Worm (Caenorhabditis elegans) whole organism, late embryonic: ENCODE measurements around the gene smim-14.

ENCODE experiments used
- C38D4.7 ChIP-seq: fragments of 200-800 bp; sonication (Bioruptor generic); optimal IDR thresholded peaks from 2 replicates; lab custom pipeline; 2018; ENCODE audit warnings: mild to moderate bottlenecking, missing genetic modification characterization, moderate library complexity, missing compliant biosample characterization
- F13H6.1 ChIP-seq: sonication (generic microtip); optimal IDR thresholded peaks from 2 replicates; lab custom pipeline; 2016; ENCODE audit warnings: missing genetic modification characterization, missing compliant biosample characterization
- K02D7.2 ChIP-seq: sonication (generic microtip); optimal IDR thresholded peaks from 2 replicates; lab custom pipeline; 2017; ENCODE audit warnings: mild to moderate bottlenecking, missing genetic modification characterization, missing compliant biosample characterization
- K09A11.1 ChIP-seq: sonication (generic microtip); optimal IDR thresholded peaks from 2 replicates; lab custom pipeline; 2017; ENCODE audit warnings: antibody characterized with exemption, mild to moderate bottlenecking, missing genetic modification characterization, missing compliant biosample characterization; ENCODE audit not compliant: insufficient read depth
- Y22D7AL.16 ChIP-seq: sonication (generic microtip); optimal IDR thresholded peaks from 2 replicates; lab custom pipeline; 2016; ENCODE audit warnings: missing genetic modification characterization, missing compliant biosample characterization
- ama-1 ChIP-seq: fragments of 150-350 bp; optimal IDR thresholded peaks from 2 replicates; lab custom pipeline; 2014
- ceh-18 ChIP-seq: sonication (generic microtip); optimal IDR thresholded peaks from 2 replicates; lab custom pipeline; 2016; ENCODE audit warnings: missing genetic modification characterization, missing compliant biosample characterization
- ceh-2 ChIP-seq: sonication (generic microtip); optimal IDR thresholded peaks from 2 replicates; lab custom pipeline; 2016; ENCODE audit warnings: missing genotype, missing genetic modification characterization, missing compliant biosample characterization
- ceh-24 ChIP-seq: sonication (generic microtip); optimal IDR thresholded peaks from 2 replicates; lab custom pipeline; 2016; ENCODE audit warnings: mild to moderate bottlenecking, missing genetic modification characterization, missing compliant biosample characterization
- ceh-31 ChIP-seq: sonication (generic microtip); optimal IDR thresholded peaks from 2 replicates; lab custom pipeline; 2016; ENCODE audit warnings: missing genetic modification characterization, missing compliant biosample characterization
- ceh-34 ChIP-seq: sonication (generic microtip); optimal IDR thresholded peaks from 2 replicates; lab custom pipeline; 2016; ENCODE audit warnings: mild to moderate bottlenecking, missing genetic modification characterization, missing compliant biosample characterization
- ceh-48 ChIP-seq: sonication (generic microtip); optimal IDR thresholded peaks from 2 replicates; lab custom pipeline; 2016; ENCODE audit warnings: missing genetic modification characterization, inconsistent platforms, missing compliant biosample characterization
- ceh-9 ChIP-seq: sonication (generic microtip); optimal IDR thresholded peaks from 2 replicates; lab custom pipeline; 2016; ENCODE audit warnings: mild to moderate bottlenecking, missing genetic modification characterization, inconsistent platforms, missing compliant biosample characterization
- dmd-4 ChIP-seq: sonication (generic microtip); optimal IDR thresholded peaks from 2 replicates; lab custom pipeline; 2016; ENCODE audit warnings: borderline replicate concordance, missing genetic modification characterization, missing compliant biosample characterization
- elt-2 ChIP-seq: sonication (generic microtip); optimal IDR thresholded peaks from 2 replicates; lab custom pipeline; 2016; ENCODE audit warnings: missing genetic modification reagents, missing genetic modification characterization, missing compliant biosample characterization
- fax-1 ChIP-seq: sonication (generic microtip); optimal IDR thresholded peaks from 2 replicates; lab custom pipeline; 2016; ENCODE audit warnings: missing genotype, missing genetic modification characterization, missing compliant biosample characterization
- fkh-10 ChIP-seq: fragments of 150-350 bp; optimal IDR thresholded peaks from 2 replicates; lab custom pipeline; 2014; ENCODE audit warnings: missing biosample characterization, missing genetic modification reagents, missing genetic modification characterization
- gmeb-2 ChIP-seq: sonication (generic microtip); optimal IDR thresholded peaks from 2 replicates; lab custom pipeline; 2016; ENCODE audit warnings: missing genetic modification characterization, inconsistent platforms, missing compliant biosample characterization
- hlh-13 ChIP-seq: fragments of 200-800 bp; sonication (Bioruptor generic); optimal IDR thresholded peaks from 2 replicates; lab custom pipeline; 2018; ENCODE audit warnings: mild to moderate bottlenecking, missing genetic modification characterization, missing compliant biosample characterization
- hlh-30 ChIP-seq: sonication (generic microtip); optimal IDR thresholded peaks from 2 replicates; lab custom pipeline; 2017; ENCODE audit warnings: antibody characterized with exemption, missing genetic modification characterization, missing compliant biosample characterization; ENCODE audit not compliant: insufficient read depth
- hlh-6 ChIP-seq: sonication (generic microtip); optimal IDR thresholded peaks from 2 replicates; lab custom pipeline; 2016; ENCODE audit warnings: missing genotype, missing genetic modification characterization, missing compliant biosample characterization
- hlh-8 ChIP-seq: sonication (generic microtip); optimal IDR thresholded peaks from 2 replicates; lab custom pipeline; 2016; ENCODE audit warnings: missing genotype, missing genetic modification characterization, missing compliant biosample characterization
- lim-6 ChIP-seq: sonication (generic microtip); optimal IDR thresholded peaks from 2 replicates; lab custom pipeline; 2016; ENCODE audit warnings: missing genetic modification characterization, missing compliant biosample characterization
- madf-2 ChIP-seq: sonication (generic microtip); optimal IDR thresholded peaks from 2 replicates; lab custom pipeline; 2017; ENCODE audit warnings: missing genetic modification characterization, missing compliant biosample characterization
- nfya-1 ChIP-seq: sonication (generic microtip); optimal IDR thresholded peaks from 2 replicates; lab custom pipeline; 2017; ENCODE audit warnings: missing genetic modification characterization, mild to moderate bottlenecking, missing compliant biosample characterization, antibody characterized with exemption, moderate library complexity
- pag-3 ChIP-seq: sonication (generic microtip); optimal IDR thresholded peaks from 2 replicates; lab custom pipeline; 2016; ENCODE audit warnings: missing compliant biosample characterization, missing genetic modification characterization, borderline replicate concordance
- pat-9 ChIP-seq: fragments of 200-800 bp; sonication (Bioruptor generic); optimal IDR thresholded peaks from 2 replicates; lab custom pipeline; 2018; ENCODE audit warnings: mild to moderate bottlenecking, missing genetic modification characterization, moderate library complexity, missing compliant biosample characterization
- pax-1 ChIP-seq: fragments of 150-350 bp; optimal IDR thresholded peaks from 2 replicates; lab custom pipeline; 2014; ENCODE audit warnings: missing biosample characterization, missing genetic modification characterization
- pha-2 ChIP-seq: sonication (generic microtip); optimal IDR thresholded peaks from 2 replicates; lab custom pipeline; 2017; ENCODE audit warnings: mild to moderate bottlenecking, missing genetic modification characterization, missing compliant biosample characterization
- pha-4 ChIP-seq: fragments of 150-350 bp; optimal IDR thresholded peaks from 2 replicates; lab custom pipeline; 2018; ENCODE audit warnings: missing biosample characterization, missing genetic modification reagents, missing genetic modification characterization
- pqm-1 ChIP-seq: sonication (generic microtip); optimal IDR thresholded peaks from 2 replicates; lab custom pipeline; 2016; ENCODE audit warnings: missing genetic modification characterization, missing compliant biosample characterization
- ref-2 ChIP-seq: sonication (generic microtip); optimal IDR thresholded peaks from 2 replicates; lab custom pipeline; 2016; ENCODE audit warnings: missing genetic modification characterization, missing compliant biosample characterization
- sdc-2 ChIP-seq: sonication (generic microtip); optimal IDR thresholded peaks from 2 replicates; lab custom pipeline; 2016; ENCODE audit warnings: missing genotype, missing genetic modification characterization, missing compliant biosample characterization
- sox-2 ChIP-seq: fragments of 200-800 bp; sonication (Bioruptor generic); IDR thresholded peaks from 2 replicates; pipeline ENCODE4 v1.3.6; 2022; ENCODE audit warnings: missing genetic modification reagents, missing genetic modification characterization, missing compliant biosample characterization
- sox-4 ChIP-seq: sonication (generic microtip); optimal IDR thresholded peaks from 2 replicates; lab custom pipeline; 2017; ENCODE audit warnings: mild to moderate bottlenecking, missing genetic modification characterization, inconsistent platforms, missing compliant biosample characterization
- tbx-2 ChIP-seq: sonication (generic microtip); optimal IDR thresholded peaks from 2 replicates; lab custom pipeline; 2016; ENCODE audit warnings: missing genetic modification characterization, missing compliant biosample characterization
- ttx-3 ChIP-seq: sonication (generic microtip); optimal IDR thresholded peaks from 2 replicates; lab custom pipeline; 2016; ENCODE audit warnings: missing genetic modification reagents, missing genetic modification characterization, missing compliant biosample characterization
- unc-55 ChIP-seq: sonication (generic microtip); optimal IDR thresholded peaks from 2 replicates; lab custom pipeline; 2017; ENCODE audit warnings: missing biosample characterization, missing genetic modification reagents, missing genetic modification characterization
- ztf-16 ChIP-seq: sonication (generic microtip); optimal IDR thresholded peaks from 2 replicates; lab custom pipeline; 2017; ENCODE audit warnings: missing genetic modification characterization, missing compliant biosample characterization

Gene smim-14

ce11 chrIII:3435152-3435551, 34.4 kb downstream of the smim-14 start:
- TF ChIP-seq elt-2 (tag; lab: Kevin White, UChicago) (peak; percentile 90), ceh-24 (no peak), ceh-18 (tag; lab: Kevin White, UChicago) (no peak)

DNA sequence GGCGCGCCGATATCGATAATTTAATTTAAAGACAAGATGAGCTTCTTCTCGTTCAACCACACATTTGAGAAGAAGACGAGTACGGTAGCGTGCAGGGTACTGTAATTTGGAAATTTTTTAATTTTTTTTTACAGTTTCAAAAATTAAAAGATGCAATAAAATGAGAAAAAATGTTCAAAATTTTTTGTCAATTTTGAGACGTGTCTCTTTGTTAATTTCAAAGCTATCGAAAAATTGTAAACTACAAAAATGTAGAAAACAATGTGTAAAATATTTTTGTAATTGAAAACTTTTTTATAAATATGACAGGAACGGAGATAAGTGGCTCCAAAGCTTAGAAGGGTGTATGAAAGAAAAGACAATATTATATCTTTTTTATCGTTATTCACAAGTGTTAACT, 38.2 kb downstream of the smim-14 start, which contains the start of gene K01A11.1:
K01A11.1 (minus strand) TSS at position 101 of the 400 bp plus-strand sequence.
- TF ChIP-seq hlh-6 (tag; lab: Kevin White, UChicago) (no peak), ceh-34 (tag; lab: Kevin White, UChicago) (no peak), pax-1 (tag; lab: Kevin White, UChicago) (no peak), ceh-2 (tag; lab: Kevin White, UChicago) (no peak), ztf-16 (tag; lab: Kevin White, UChicago) (no peak)

ce11 chrIII:3430667-3431066, 38.9 kb downstream of the smim-14 start:
- TF ChIP-seq pag-3 = no peak
- TF ChIP-seq gmeb-2 (tag; lab: Kevin White, UChicago) = no peak
- no peak for TF ChIP-seq K09A11.1 (tag; lab: Kevin White, UChicago)
- TF ChIP-seq sox-2 = no peak
- TF ChIP-seq ceh-48 (tag; lab: Kevin White, UChicago) = no peak
- TF ChIP-seq ceh-9 (tag; lab: Kevin White, UChicago) = no peak
- TF ChIP-seq hlh-13 (GFP tag; lab: Kevin White, UChicago) = no peak
- no peak for TF ChIP-seq Y22D7AL.16
- no peak for TF ChIP-seq sdc-2
- TF ChIP-seq unc-55 = no peak
- no peak for TF ChIP-seq fkh-10
- no peak for TF ChIP-seq pha-2 (tag; lab: Kevin White, UChicago)
- no peak for TF ChIP-seq lim-6
- no peak for TF ChIP-seq tbx-2
- TF ChIP-seq C38D4.7 (GFP tag; lab: Kevin White, UChicago) = no peak
- TF ChIP-seq fax-1 = no peak
- TF ChIP-seq, all 69 proteins: peak for 0

DNA sequence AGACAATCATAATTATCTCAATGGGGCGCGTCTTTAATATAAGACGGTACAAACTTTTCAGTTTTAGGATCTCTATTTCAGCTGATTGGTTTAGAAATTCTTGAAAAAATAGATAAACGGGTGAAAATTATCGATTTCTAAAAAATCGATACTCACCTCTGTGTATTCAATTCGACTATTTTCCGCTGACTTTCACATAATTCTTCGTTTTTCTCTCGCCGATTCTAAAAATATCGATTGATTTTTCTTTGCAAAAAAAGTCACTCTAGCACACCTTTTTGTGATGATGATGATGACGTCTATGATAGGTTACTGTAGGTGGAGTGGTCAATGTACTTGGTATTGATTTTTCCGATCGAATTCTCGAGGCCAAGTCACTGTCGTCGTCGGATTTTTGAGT, 39.8 kb downstream of the smim-14 start:
- TF ChIP-seq ttx-3 (tag; lab: Kevin White, UChicago) (no peak), sox-4 (tag; lab: Kevin White, UChicago) (no peak), ceh-31 (tag; lab: Kevin White, UChicago) (no peak), pqm-1 (tag; lab: Kevin White, UChicago) (no peak), Y22D7AL.16 (no peak), madf-2 (no peak), hlh-8 (no peak), dmd-4 (tag; lab: Kevin White, UChicago) (no peak)

DNA sequence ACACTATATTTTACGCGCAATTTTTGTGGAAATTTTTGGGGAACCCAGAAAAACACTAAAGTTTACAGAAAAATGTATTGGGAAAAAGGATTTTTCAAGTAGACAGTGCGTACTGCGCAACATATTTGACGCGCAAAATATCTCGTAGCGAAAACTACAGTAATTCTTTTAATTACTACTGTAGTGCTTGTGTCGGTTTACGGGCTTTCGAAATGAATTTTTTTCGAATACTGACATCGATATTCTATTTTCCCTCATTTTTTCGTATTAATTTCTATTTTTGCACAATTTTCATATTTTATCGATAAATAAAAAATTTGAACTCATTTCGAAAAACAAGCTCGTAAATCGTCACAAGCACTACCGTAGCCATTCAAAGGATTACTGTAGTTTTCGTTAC, 41.0 kb downstream of the smim-14 start:
- TF ChIP-seq pax-1 (tag; lab: Kevin White, UChicago) (no peak), K02D7.2 (no peak), ref-2 (tag; lab: Kevin White, UChicago) (no peak), ama-1 (lab: Kevin White, UChicago) (no peak), hlh-30 (tag; lab: Kevin White, UChicago) (no peak), ceh-48 (tag; lab: Kevin White, UChicago) (no peak), sdc-2 (no peak), pat-9 (no peak), pha-4 (tag; lab: Kevin White, UChicago) (no peak), F13H6.1 (tag; lab: Kevin White, UChicago) (no peak), pqm-1 (tag; lab: Kevin White, UChicago) (no peak), fkh-10 (no peak), nfya-1 (tag; lab: Kevin White, UChicago) (no peak), hlh-8 (no peak), ceh-34 (tag; lab: Kevin White, UChicago) (no peak), ttx-3 (tag; lab: Kevin White, UChicago) (no peak)
